Worm (Caenorhabditis elegans) whole organism, late embryonic: ENCODE data around the gene hex-5.

Source experiments
- ceh-2 ChIP-seq: sonication (generic microtip); optimal IDR thresholded peaks from 2 replicates; lab custom pipeline; 2016; ENCODE audit warnings: missing genotype, missing genetic modification characterization, missing compliant biosample characterization
- pha-4 ChIP-seq: fragments of 150-350 bp; optimal IDR thresholded peaks from 2 replicates; lab custom pipeline; 2018; ENCODE audit warnings: missing biosample characterization, missing genetic modification reagents, missing genetic modification characterization
- ref-2 ChIP-seq: sonication (generic microtip); optimal IDR thresholded peaks from 2 replicates; lab custom pipeline; 2016; ENCODE audit warnings: missing genetic modification characterization, missing compliant biosample characterization
- unc-55 ChIP-seq: sonication (generic microtip); optimal IDR thresholded peaks from 2 replicates; lab custom pipeline; 2017; ENCODE audit warnings: missing biosample characterization, missing genetic modification reagents, missing genetic modification characterization

ce11 chrX:14885855-14886254, 19.2 kb downstream of the hex-5 start:
- TF ChIP-seq pha-4 (tag; lab: Kevin White, UChicago): no peak
- TF ChIP-seq ref-2 (tag; lab: Kevin White, UChicago): no peak
- TF ChIP-seq unc-55 (GFP tag; lab: Kevin White, UChicago): no peak
- TF ChIP-seq ceh-2 (tag; lab: Kevin White, UChicago): no peak
